Worm (Caenorhabditis elegans): Measurements from ENCODE around the gene hmit-1.2.

DNA sequence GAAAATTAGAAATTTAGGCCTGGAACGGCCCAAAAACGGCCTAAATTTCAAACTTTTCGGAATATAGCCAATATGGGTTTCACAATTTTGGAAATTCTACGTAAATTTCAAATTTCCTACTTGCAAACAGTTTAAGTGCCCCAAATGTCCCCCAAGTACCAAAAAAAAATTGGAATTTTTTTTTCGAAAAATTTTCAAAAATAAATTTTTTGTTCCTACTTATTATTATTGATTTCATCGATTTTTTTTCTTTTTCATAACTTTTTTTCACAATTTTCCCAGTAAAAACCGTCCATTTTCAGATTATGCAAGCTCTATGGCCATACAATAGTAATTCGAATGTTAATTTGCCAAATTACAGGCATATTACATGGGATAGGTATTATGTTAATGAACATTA is 47.0 kb downstream of the hmit-1.2 start, which contains the start of gene Y51A2D.21:
- TF ChIP-seq aly-1 (tag; optimal IDR thresholded peaks at IDR 0.05) (no peak), B0310.2 (tag; optimal IDR thresholded peaks at IDR 0.05) (no peak), hnd-1 (tag; optimal IDR thresholded peaks at IDR 0.05) (no peak), ama-1 (optimal IDR thresholded peaks at IDR 0.05) (no peak), tra-4 (tag; optimal IDR thresholded peaks at IDR 0.05) (no peak), flt-1 (GFP tag; IDR thresholded peaks at IDR 0.05) (no peak)

Data from whole organism, early embryonic.